Worm (Caenorhabditis elegans): Measurements from ENCODE around the gene wee-1.3.

DNA sequence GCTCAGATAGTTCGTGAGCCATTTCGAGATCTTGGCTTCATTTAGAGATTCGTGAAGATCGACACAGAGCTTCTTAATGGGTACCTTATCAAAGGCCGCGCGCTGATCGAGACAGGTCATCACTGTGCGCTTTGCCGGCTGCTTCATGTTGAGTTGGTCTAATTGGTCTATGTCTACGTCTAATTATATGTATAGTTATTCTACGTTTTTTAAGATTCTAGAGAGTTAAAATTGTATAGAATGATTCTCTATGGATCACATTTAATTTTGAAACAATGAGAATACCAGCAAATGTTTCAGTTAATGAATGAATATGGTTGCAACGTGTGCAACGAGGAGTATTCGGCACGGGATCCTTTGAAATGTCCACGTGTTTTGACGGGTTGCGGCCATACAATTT lies 41.6 kb downstream of the wee-1.3 start, which contains the start of gene arc-1:
- TF ChIP-seq npax-4 (tag; optimal IDR thresholded peaks at IDR 0.05): no peak
- no peak for TF ChIP-seq mec-3 (tag; optimal IDR thresholded peaks at IDR 0.05; ENCODE audit: borderline replicate concordance)
- TF ChIP-seq nhr-232 (tag; optimal IDR thresholded peaks at IDR 0.05): no peak
- no peak for TF ChIP-seq Y22D7AL.16 (tag; optimal IDR thresholded peaks at IDR 0.05)
- TF ChIP-seq lim-6 (tag; optimal IDR thresholded peaks at IDR 0.05): no peak
- no peak for TF ChIP-seq ceh-34 (tag; optimal IDR thresholded peaks at IDR 0.05)
- TF ChIP-seq elt-2 (tag; optimal IDR thresholded peaks at IDR 0.05): no peak
- no peak for TF ChIP-seq zip-5 (tag; optimal IDR thresholded peaks at IDR 0.05)
- TF ChIP-seq dve-1 (tag; optimal IDR thresholded peaks at IDR 0.05): no peak
- no peak for TF ChIP-seq ama-1 (optimal IDR thresholded peaks at IDR 0.05)
- TF ChIP-seq sdc-2 (tag; optimal IDR thresholded peaks at IDR 0.05): no peak
